2 worm cellular contexts compared by ENCODE assay signal in the genomic region with DNA sequence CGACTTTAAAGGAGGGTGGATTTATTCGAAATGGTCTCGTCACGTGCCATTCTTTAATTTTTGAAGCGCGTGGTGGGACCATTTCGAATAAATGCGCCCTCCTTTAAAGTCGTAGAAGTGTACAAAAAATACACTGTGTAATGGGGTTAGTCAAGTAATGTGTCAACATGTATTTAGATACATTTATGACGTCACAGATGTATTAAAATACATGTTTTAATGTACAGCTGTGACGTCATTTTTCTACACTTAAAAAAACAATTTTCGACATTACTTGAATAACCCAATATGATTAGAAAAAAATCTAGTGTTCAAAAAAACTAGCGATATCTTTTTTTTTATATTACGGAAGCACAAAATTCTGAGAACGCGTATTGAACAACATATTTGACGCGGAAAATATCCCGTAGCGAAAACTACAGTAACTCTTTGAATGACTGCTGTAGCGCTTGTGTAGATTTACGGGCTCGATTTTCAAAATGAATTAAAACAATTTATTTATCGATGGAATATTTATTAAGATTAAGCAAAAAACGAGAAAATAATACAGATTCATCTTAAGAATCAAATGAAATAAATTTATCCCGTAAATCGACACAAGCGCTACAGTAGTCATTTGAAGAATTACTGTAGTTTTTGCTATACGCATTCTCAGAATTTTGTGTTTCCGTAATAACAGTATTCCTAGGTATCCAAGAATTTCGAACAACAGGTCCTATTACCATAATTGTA.
A peak's percentile ranks its signal among the peaks of the same experiment; 100 is the strongest.
TF ChIP-seq lines count a peak whose summit lies in the region.

A gene (plus strand): TSS at position 682 of the 732 bp plus-strand sequence.

TF ChIP-seq in whole organism, L4 larva, 104 proteins besides CTCF, POLR2A, EP300 and RAD21:
- TF ChIP-seq aha-1 (tag; lab: Kevin White, UChicago) (peak; percentile 52), unc-39 (tag; optimal IDR thresholded peaks at IDR 0.05; lab: Kevin White, UChicago) (no peak)
TF ChIP-seq in whole organism, L4 larva: peak in this region for 1.

TF ChIP-seq in whole organism, mixed stage, embryonic, 35 proteins besides CTCF, POLR2A, EP300 and RAD21:
- no peak for TF ChIP-seq ceh-83 (GFP tag; optimal IDR thresholded peaks at IDR 0.05; lab: Kevin White, UChicago)
- no peak for TF ChIP-seq cnd-1 (tag; optimal IDR thresholded peaks at IDR 0.05; lab: Kevin White, UChicago)
- no peak for TF ChIP-seq blmp-1 (tag; optimal IDR thresholded peaks at IDR 0.05; lab: Kevin White, UChicago)
- no peak for TF ChIP-seq ztf-11 (tag; optimal IDR thresholded peaks at IDR 0.05; lab: Kevin White, UChicago)
- TF ChIP-seq zip-8 (tag; optimal IDR thresholded peaks at IDR 0.05; lab: Kevin White, UChicago), result peak; percentile 98
- TF ChIP-seq nhr-28 (tag; optimal IDR thresholded peaks at IDR 0.05; lab: Kevin White, UChicago), result no peak
